Worm (Caenorhabditis elegans) whole organism, L4 larva: ENCODE results near the gene maph-1.3.

Experiments used
- F37D6.2 ChIP-seq: sonication (generic microtip); optimal IDR thresholded peaks from 2 replicates; lab custom pipeline; 2016; ENCODE audit warnings: mild to moderate bottlenecking, missing genetic modification characterization, missing compliant biosample characterization
- Y48G9A.11 ChIP-seq: fragments of 200-800 bp; sonication (Bioruptor generic); IDR thresholded peaks from 2 replicates; pipeline ENCODE4 v1.3.6; 2022; ENCODE audit warnings: missing genetic modification reagents, missing genetic modification characterization, missing compliant biosample characterization
- ZK337.2 ChIP-seq: fragments of 200-800 bp; sonication (Bioruptor generic); IDR thresholded peaks from 2 replicates; pipeline ENCODE4 v1.3.6; 2022; ENCODE audit warnings: missing genetic modification reagents, missing genetic modification characterization, missing compliant biosample characterization
- ZK546.5 ChIP-seq, 2 experiments: sonication (generic microtip); optimal IDR thresholded peaks; 2 replicates each; lab custom pipeline; 2017; ENCODE audit warnings: missing biosample characterization in 2 of 2, missing genetic modification characterization in 2 of 2
- aha-1 ChIP-seq: fragments of 150-350 bp; peaks from one replicate; lab custom pipeline; 2014; ENCODE audit warnings: missing biosample characterization, missing genetic modification characterization
- attf-4 ChIP-seq: sonication (generic microtip); optimal IDR thresholded peaks from 3 replicates; lab custom pipeline; 2017; ENCODE audit warnings: missing biosample characterization, missing genetic modification characterization
- ces-1 ChIP-seq: fragments of 150-350 bp; sonication (generic microtip); optimal IDR thresholded peaks from 4 replicates; lab custom pipeline; 2014; ENCODE audit warnings: missing biosample characterization, missing genetic modification reagents, missing genetic modification characterization
- daf-16 ChIP-seq, 3 experiments: sonication (generic microtip); optimal IDR thresholded peaks; 2 replicates each; lab custom pipeline; 2016 to 2017; ENCODE audit warnings: missing genetic modification characterization in 3 of 3, missing genetic modification reagents in 3 of 3, mild to moderate bottlenecking in 2 of 3, missing compliant biosample characterization in 2 of 3, missing biosample characterization in 1 of 3, moderate library complexity in 1 of 3
- daf-19 ChIP-seq: fragments of 200-800 bp; sonication (Bioruptor generic); conservative IDR thresholded peaks from 2 replicates; pipeline ENCODE4 v1.3.6; 2022; ENCODE audit warnings: missing genetic modification characterization, missing compliant biosample characterization
- dmd-6 ChIP-seq: fragments of 200-800 bp; sonication (Bioruptor generic); IDR thresholded peaks from 2 replicates; pipeline ENCODE4 v1.3.6; 2022; ENCODE audit warnings: missing genetic modification reagents, missing genetic modification characterization, missing compliant biosample characterization
- dpl-1 ChIP-seq: fragments of 150-350 bp; optimal IDR thresholded peaks from 2 replicates; lab custom pipeline; 2014; ENCODE audit warnings: missing biosample characterization, missing genetic modification reagents, missing genetic modification characterization
- duxl-1 ChIP-seq: sonication (generic microtip); optimal IDR thresholded peaks from 2 replicates; lab custom pipeline; 2016; ENCODE audit warnings: mild to moderate bottlenecking, missing genetic modification characterization, moderate library complexity, missing compliant biosample characterization; ENCODE audit not compliant: poor library complexity
- dve-1 ChIP-seq: sonication (generic microtip); optimal IDR thresholded peaks from 2 replicates; lab custom pipeline; 2017; ENCODE audit warnings: antibody characterized with exemption, mild to moderate bottlenecking, missing genetic modification characterization, missing compliant biosample characterization; ENCODE audit not compliant: insufficient read depth
- egl-27 ChIP-seq: sonication (generic microtip); optimal IDR thresholded peaks from 3 replicates; lab custom pipeline; 2017; ENCODE audit warnings: missing biosample characterization, missing genetic modification reagents, missing genetic modification characterization
- egl-43 ChIP-seq: fragments of 200-800 bp; sonication (Bioruptor generic); IDR thresholded peaks from 2 replicates; pipeline ENCODE4 v1.3.6; 2022; ENCODE audit warnings: missing genetic modification reagents, missing genetic modification characterization, missing compliant biosample characterization
- fos-1 ChIP-seq: fragments of 150-350 bp; optimal IDR thresholded peaks from 2 replicates; lab custom pipeline; 2014; ENCODE audit warnings: missing biosample characterization, missing genetic modification characterization
- hlh-11 ChIP-seq: fragments of 200-800 bp; sonication (Bioruptor generic); optimal IDR thresholded peaks from 2 replicates; lab custom pipeline; 2018; ENCODE audit warnings: mild to moderate bottlenecking, missing genetic modification characterization, missing compliant biosample characterization
- hlh-30 ChIP-seq: sonication (generic microtip); optimal IDR thresholded peaks from 2 replicates; lab custom pipeline; 2017; ENCODE audit warnings: antibody characterized with exemption, mild to moderate bottlenecking, missing genetic modification characterization, missing compliant biosample characterization; ENCODE audit not compliant: insufficient read depth
- hmg-1.1 ChIP-seq: fragments of 200-800 bp; sonication (Bioruptor generic); IDR thresholded peaks from 2 replicates; pipeline ENCODE4 v1.3.6; 2022; ENCODE audit warnings: missing genetic modification reagents, missing genetic modification characterization, missing compliant biosample characterization
- lin-1 ChIP-seq: fragments of 200-800 bp; sonication (Bioruptor generic); IDR thresholded peaks from 2 replicates; pipeline ENCODE4 v1.3.6; 2022; ENCODE audit warnings: missing genetic modification reagents, missing genetic modification characterization, missing compliant biosample characterization
- lin-15B ChIP-seq: fragments of 150-350 bp; sonication (generic microtip); optimal IDR thresholded peaks from 3 replicates; lab custom pipeline; 2014; ENCODE audit warnings: missing biosample characterization, missing genetic modification characterization
- lin-39 ChIP-seq: fragments of 150-350 bp; optimal IDR thresholded peaks from 2 replicates; lab custom pipeline; 2014; ENCODE audit warnings: missing biosample characterization, missing genetic modification reagents, missing genetic modification characterization
- mdl-1 ChIP-seq, 2 experiments: fragments of 150-350 bp in 1 of 2; sonication (generic microtip) in 1 of 2; optimal IDR thresholded peaks; 2 replicates each; lab custom pipeline; 2014 to 2017; ENCODE audit warnings: missing biosample characterization in 2 of 2, missing genetic modification characterization in 2 of 2
- mdt-29 ChIP-seq: fragments of 200-800 bp; sonication (Bioruptor generic); IDR thresholded peaks from 2 replicates; pipeline ENCODE4 v1.3.6; 2022; ENCODE audit warnings: missing genetic modification reagents, missing genetic modification characterization, missing compliant biosample characterization
- mep-1 ChIP-seq: fragments of 150-350 bp; sonication (generic microtip); optimal IDR thresholded peaks from 3 replicates; lab custom pipeline; 2014; ENCODE audit warnings: missing biosample characterization, missing genetic modification characterization
- mes-2 ChIP-seq: sonication (generic microtip); optimal IDR thresholded peaks from 2 replicates; lab custom pipeline; 2016; ENCODE audit warnings: missing genotype, mild to moderate bottlenecking, missing genetic modification characterization, missing compliant biosample characterization; ENCODE audit not compliant: poor library complexity, severe bottlenecking
- mxl-3 ChIP-seq: fragments of 200-800 bp; sonication (Bioruptor generic); optimal IDR thresholded peaks from 2 replicates; lab custom pipeline; 2018; ENCODE audit warnings: mild to moderate bottlenecking, missing genetic modification characterization, missing compliant biosample characterization
- nhr-10 ChIP-seq: fragments of 150-350 bp; optimal IDR thresholded peaks from 2 replicates; lab custom pipeline; 2014; ENCODE audit warnings: missing biosample characterization, missing genetic modification characterization
- nhr-28 ChIP-seq: fragments of 150-350 bp; optimal IDR thresholded peaks from 2 replicates; lab custom pipeline; 2014; ENCODE audit warnings: missing biosample characterization, missing genetic modification characterization
- nhr-6 ChIP-seq: fragments of 150-350 bp; optimal IDR thresholded peaks from 2 replicates; lab custom pipeline; 2014; ENCODE audit warnings: missing biosample characterization, missing genetic modification characterization
- pqm-1 ChIP-seq: sonication (generic microtip); optimal IDR thresholded peaks from 2 replicates; lab custom pipeline; 2017; ENCODE audit warnings: missing biosample characterization, missing genetic modification characterization
- rbr-2 ChIP-seq: sonication (generic microtip); optimal IDR thresholded peaks from 2 replicates; lab custom pipeline; 2016; ENCODE audit warnings: missing genotype, missing genetic modification characterization, missing compliant biosample characterization
- saeg-2 ChIP-seq: fragments of 200-800 bp; sonication (Bioruptor generic); IDR thresholded peaks from 2 replicates; pipeline ENCODE4 v1.3.6; 2022; ENCODE audit warnings: missing genetic modification reagents, missing genetic modification characterization, missing compliant biosample characterization
- set-16 ChIP-seq: fragments of 200-800 bp; sonication (Bioruptor generic); IDR thresholded peaks from 2 replicates; pipeline ENCODE4 v1.3.6; 2022; ENCODE audit warnings: missing genetic modification reagents, missing genetic modification characterization, missing compliant biosample characterization
- unc-39 ChIP-seq: sonication (generic microtip); optimal IDR thresholded peaks from 2 replicates; lab custom pipeline; 2017; ENCODE audit warnings: missing biosample characterization, missing genetic modification characterization
- unc-62 ChIP-seq, 3 experiments: fragments of 150-350 bp in 1 of 3; sonication (generic microtip); optimal IDR thresholded peaks in 2 of 3; peaks in 1 of 3; 1 replicate in 1 of 3; 2 replicates in 2 of 3; lab custom pipeline; 2014 to 2017; ENCODE audit warnings: missing biosample characterization in 3 of 3, missing genetic modification characterization in 3 of 3, missing genetic modification reagents in 3 of 3, missing genotype in 1 of 3
- zfp-2 ChIP-seq: sonication (generic microtip); optimal IDR thresholded peaks from 2 replicates; lab custom pipeline; 2016; ENCODE audit warnings: mild to moderate bottlenecking, missing genetic modification characterization, missing compliant biosample characterization
- ztf-7 ChIP-seq: fragments of 150-350 bp; optimal IDR thresholded peaks from 2 replicates; lab custom pipeline; 2014; ENCODE audit warnings: missing biosample characterization, missing genetic modification characterization

The maph-1.3 gene

DNA sequence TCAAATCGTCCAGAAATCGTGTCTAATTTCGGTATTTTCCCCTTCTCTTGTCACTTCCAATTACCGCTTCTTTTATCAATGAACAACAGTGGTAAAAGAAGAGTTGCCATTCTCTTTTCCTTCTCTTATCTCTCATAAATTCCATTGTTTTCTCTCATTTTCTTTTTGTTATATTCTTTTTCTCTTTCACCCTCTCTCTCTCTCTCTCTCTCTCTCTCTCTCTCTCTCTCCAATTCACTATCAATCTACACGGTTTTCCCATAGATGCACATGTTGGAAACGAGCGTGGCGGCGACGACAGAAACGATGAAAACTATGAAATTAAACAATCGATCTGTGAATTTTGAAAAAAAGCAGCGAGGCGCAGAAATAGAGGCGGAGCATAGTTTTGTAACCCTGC is 45.5 kb upstream of the maph-1.3 start:
- TF ChIP-seq ZK546.5 (tag; optimal IDR thresholded peaks at IDR 0.05; lab: Kevin White, UChicago) (no peak), mxl-3 (GFP tag; lab: Kevin White, UChicago) (peak; percentile 79), nhr-28 (tag; lab: Kevin White, UChicago) (peak; percentile 51), F37D6.2 (tag; lab: Kevin White, UChicago) (no peak), dmd-6 (peak; percentile 40), hlh-30 (tag; lab: Kevin White, UChicago) (peak; percentile 38), lin-1 (GFP tag; lab: Robert Waterston, UW) (0 out of 2 replicates have a peak, but pooled peaks have one; percentile 19), dve-1 (tag; lab: Kevin White, UChicago) (peak; percentile 81), mep-1 (peak; percentile 58), mdt-29 (GFP tag; lab: Robert Waterston, UW) (no peak), mes-2 (tag; lab: Kevin White, UChicago) (peak; percentile 25), nhr-6 (tag; lab: Kevin White, UChicago) (no peak), aha-1 (tag; lab: Kevin White, UChicago) (peak; percentile 43), egl-27 (tag; lab: Kevin White, UChicago) (no peak), hlh-11 (peak; percentile 77), pqm-1 (tag; lab: Kevin White, UChicago) (peak; percentile 46), unc-62 (GFP tag; optimal IDR thresholded peaks at IDR 0.05 in 1 of 2; lab: Kevin White, UChicago) (peak in 1 of 2 experiments; percentile 94), unc-62 (tag; optimal IDR thresholded peaks at IDR 0.05; lab: Kevin White, UChicago) (no peak), nhr-10 (tag; lab: Kevin White, UChicago) (peak; percentile 22), duxl-1 (tag; lab: Kevin White, UChicago) (peak; percentile 1), Y48G9A.11 (GFP tag; lab: Robert Waterston, UW) (no peak), saeg-2 (GFP tag; lab: Robert Waterston, UW) (no peak), mdl-1 (tag; optimal IDR thresholded peaks at IDR 0.05; lab: Kevin White, UChicago) (peak in 1 of 2 experiments; percentile 69), hmg-1.1 (GFP tag; lab: Robert Waterston, UW) (peak; percentile 36), daf-16 (GFP tag; optimal IDR thresholded peaks at IDR 0.05; lab: Kevin White, UChicago) (no peak), daf-16 (tag; optimal IDR thresholded peaks at IDR 0.05; lab: Kevin White, UChicago) (peak; percentile 67)

DNA sequence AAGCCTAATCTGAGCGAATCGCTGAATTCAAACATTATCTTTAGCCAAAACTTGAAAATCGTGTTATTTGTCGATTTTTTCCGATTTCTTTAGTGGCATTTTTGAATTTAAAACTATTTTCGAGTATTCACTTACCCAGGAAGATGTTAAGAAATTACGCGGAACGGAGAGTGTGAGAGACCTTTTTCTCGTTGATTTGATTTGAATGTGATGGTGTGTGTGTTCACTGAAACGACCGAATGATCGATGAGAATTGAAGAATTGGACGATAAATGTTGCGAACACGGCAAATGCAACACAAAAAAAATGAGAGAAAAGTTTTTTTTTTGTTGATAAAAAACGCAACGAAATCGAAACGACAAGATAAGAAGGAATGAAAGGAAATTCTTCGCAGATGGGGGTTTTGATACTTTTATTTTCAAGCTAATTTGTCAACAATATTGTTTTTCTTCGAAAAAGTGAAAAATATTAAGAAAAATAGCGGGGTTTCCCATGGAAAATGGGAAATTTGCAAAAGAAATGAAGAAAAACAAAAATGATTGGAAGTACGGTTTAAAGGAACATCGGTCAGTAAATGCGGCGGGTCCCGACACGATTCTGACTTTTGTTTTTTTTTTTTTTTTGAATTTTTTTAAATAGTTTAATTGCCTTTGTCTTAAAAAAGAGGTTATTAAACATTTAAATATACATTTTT is 44.3 kb upstream of the maph-1.3 start, which contains the start of gene mtm-3:
Gene mtm-3 (minus strand): TSS at position 228 of the 694 bp plus-strand sequence.
- TF ChIP-seq daf-16 (GFP tag; optimal IDR thresholded peaks at IDR 0.05; lab: Kevin White, UChicago) (no peak), daf-16 (tag; optimal IDR thresholded peaks at IDR 0.05; lab: Kevin White, UChicago) (peak; percentile 68), rbr-2 (tag; lab: Kevin White, UChicago) (no peak), lin-15B (tag; lab: Kevin White, UChicago) (no peak), lin-39 (tag; lab: Kevin White, UChicago) (no peak), aha-1 (tag; lab: Kevin White, UChicago) (peak; percentile 83), nhr-28 (tag; lab: Kevin White, UChicago) (peak; percentile 27), hlh-11 (peak; percentile 23), daf-19 (GFP tag; lab: Robert Waterston, UW) (no peak), dve-1 (tag; lab: Kevin White, UChicago) (peak; percentile 36), pqm-1 (tag; lab: Kevin White, UChicago) (peak; percentile 26), ZK337.2 (GFP tag; lab: Robert Waterston, UW) (no peak), mxl-3 (GFP tag; lab: Kevin White, UChicago) (peak; percentile 33), unc-62 (GFP tag; optimal IDR thresholded peaks at IDR 0.05 in 1 of 2; lab: Kevin White, UChicago) (peak in 1 of 2 experiments; percentile 90), unc-62 (tag; optimal IDR thresholded peaks at IDR 0.05; lab: Kevin White, UChicago) (no peak), dpl-1 (no peak)
- TF ChIP-seq, all 104 proteins: peak for 8

DNA sequence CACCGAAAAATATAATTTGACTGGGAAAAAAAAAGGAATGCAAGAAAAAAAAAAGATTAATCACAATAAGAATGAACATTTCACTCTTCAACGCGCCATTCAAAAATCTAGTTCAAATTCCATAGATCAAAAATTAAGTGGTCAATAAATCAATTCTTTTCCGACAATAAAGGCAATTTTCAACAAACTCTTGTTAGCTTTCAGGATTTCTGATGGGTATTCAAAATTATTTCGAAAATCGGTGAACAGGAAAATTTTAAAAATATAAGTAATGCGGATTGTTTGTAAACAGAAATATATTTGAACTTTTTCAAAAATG is 43.8 kb upstream of the maph-1.3 start:
- TF ChIP-seq set-16 (GFP tag; lab: Robert Waterston, UW) (no peak), ces-1 (GFP tag; lab: Kevin White, UChicago) (no peak), zfp-2 (no peak), attf-4 (tag; lab: Kevin White, UChicago) (no peak), Y48G9A.11 (GFP tag; lab: Robert Waterston, UW) (no peak), unc-39 (tag; lab: Kevin White, UChicago) (no peak), fos-1 (tag; lab: Kevin White, UChicago) (no peak), mes-2 (tag; lab: Kevin White, UChicago) (no peak), ztf-7 (tag; lab: Kevin White, UChicago) (no peak), egl-43 (GFP tag; lab: Robert Waterston, UW) (no peak)
